Worm (Caenorhabditis elegans): ENCODE data around the gene lro-1.
A peak's percentile ranks its signal among the peaks of the same experiment; 100 is the strongest.

Gene lro-1

ce11 chrX:6271718-6272117, at the start of gene lro-1:
Gene lro-1, plus strand, starts transcription at chrX:6272089.
- TF ChIP-seq klf-2 (GFP tag; conservative IDR thresholded peaks at IDR 0.05), result no peak
- no peak for TF ChIP-seq T22C8.4 (GFP tag; IDR thresholded peaks at IDR 0.05)
- TF ChIP-seq cog-1 (tag; optimal IDR thresholded peaks at IDR 0.05), result no peak
- no peak for TF ChIP-seq ztf-23 (GFP tag; IDR thresholded peaks at IDR 0.05)
- no peak for TF ChIP-seq med-1 (GFP tag; optimal IDR thresholded peaks at IDR 0.05; ENCODE audit: insufficient read depth)
- TF ChIP-seq ztf-29 (GFP tag; IDR thresholded peaks at IDR 0.05), result no peak
- TF ChIP-seq tab-1 (GFP tag; IDR thresholded peaks at IDR 0.05), result no peak
- no peak for TF ChIP-seq flt-1 (GFP tag; IDR thresholded peaks at IDR 0.05)
- TF ChIP-seq ref-1 (GFP tag; conservative IDR thresholded peaks at IDR 0.05), result no peak

- TF ChIP-seq tab-1 (GFP tag; IDR thresholded peaks at IDR 0.05) (no peak), T22C8.4 (GFP tag; IDR thresholded peaks at IDR 0.05) (peak; percentile 53)
Observed at ce11 chrX:6224841-6225240, 47.0 kb upstream of the lro-1 start.

ce11 chrX:6230669-6231068, 41.2 kb upstream of the lro-1 start, which contains the start of gene lite-1:
Gene lite-1, minus strand, starts transcription at chrX:6230769.
- TF ChIP-seq tab-1 (GFP tag; IDR thresholded peaks at IDR 0.05) (no peak), ref-1 (GFP tag; conservative IDR thresholded peaks at IDR 0.05) (no peak), ztf-23 (GFP tag; IDR thresholded peaks at IDR 0.05) (no peak), flt-1 (GFP tag; IDR thresholded peaks at IDR 0.05) (no peak), med-1 (GFP tag; optimal IDR thresholded peaks at IDR 0.05; ENCODE audit: insufficient read depth) (no peak), klf-2 (GFP tag; conservative IDR thresholded peaks at IDR 0.05) (no peak), ztf-29 (GFP tag; IDR thresholded peaks at IDR 0.05) (no peak), cog-1 (tag; optimal IDR thresholded peaks at IDR 0.05) (no peak), T22C8.4 (GFP tag; IDR thresholded peaks at IDR 0.05) (no peak)

- TF ChIP-seq flt-1 (GFP tag; IDR thresholded peaks at IDR 0.05), result no peak
Observed at ce11 chrX:6232998-6233626, 38.8 kb upstream of the lro-1 start, which contains the start of gene C14F11.4. Gene C14F11.4, minus strand, starts transcription at chrX:6233048.

- TF ChIP-seq cog-1 (tag; optimal IDR thresholded peaks at IDR 0.05) (no peak), ztf-23 (GFP tag; IDR thresholded peaks at IDR 0.05) (no peak), ref-1 (GFP tag; conservative IDR thresholded peaks at IDR 0.05) (no peak), flt-1 (GFP tag; IDR thresholded peaks at IDR 0.05) (no peak), tab-1 (GFP tag; IDR thresholded peaks at IDR 0.05) (no peak), ztf-29 (GFP tag; IDR thresholded peaks at IDR 0.05) (no peak), T22C8.4 (GFP tag; IDR thresholded peaks at IDR 0.05) (no peak), klf-2 (GFP tag; conservative IDR thresholded peaks at IDR 0.05) (no peak), med-1 (GFP tag; optimal IDR thresholded peaks at IDR 0.05; ENCODE audit: insufficient read depth) (no peak)
Observed at ce11 chrX:6235443-6235842, 36.4 kb upstream of the lro-1 start, which contains the start of gene hsp-43. Gene hsp-43, minus strand, starts transcription at chrX:6235543.

ce11 chrX:6238973-6239372, 32.9 kb upstream of the lro-1 start, which contains the start of gene rml-3:
Gene rml-3, minus strand, starts transcription at chrX:6239065.
- TF ChIP-seq cog-1 (tag; optimal IDR thresholded peaks at IDR 0.05) (no peak), ztf-23 (GFP tag; IDR thresholded peaks at IDR 0.05) (no peak)

ce11 chrX:6239927-6240639, 31.8 kb upstream of the lro-1 start:
- TF ChIP-seq ztf-29 (GFP tag; IDR thresholded peaks at IDR 0.05) (no peak), med-1 (GFP tag; optimal IDR thresholded peaks at IDR 0.05; ENCODE audit: insufficient read depth) (no peak), cog-1 (tag; optimal IDR thresholded peaks at IDR 0.05) (no peak), ref-1 (GFP tag; conservative IDR thresholded peaks at IDR 0.05) (no peak), tab-1 (GFP tag; IDR thresholded peaks at IDR 0.05) (no peak), flt-1 (GFP tag; IDR thresholded peaks at IDR 0.05) (no peak), klf-2 (GFP tag; conservative IDR thresholded peaks at IDR 0.05) (no peak), ztf-23 (GFP tag; IDR thresholded peaks at IDR 0.05) (no peak), T22C8.4 (GFP tag; IDR thresholded peaks at IDR 0.05) (no peak)

- TF ChIP-seq ztf-23 (GFP tag; IDR thresholded peaks at IDR 0.05) (no peak), flt-1 (GFP tag; IDR thresholded peaks at IDR 0.05) (no peak), ref-1 (GFP tag; conservative IDR thresholded peaks at IDR 0.05) (no peak), klf-2 (GFP tag; conservative IDR thresholded peaks at IDR 0.05) (no peak), ztf-29 (GFP tag; IDR thresholded peaks at IDR 0.05) (no peak), T22C8.4 (GFP tag; IDR thresholded peaks at IDR 0.05) (no peak), med-1 (GFP tag; optimal IDR thresholded peaks at IDR 0.05; ENCODE audit: insufficient read depth) (no peak), cog-1 (tag; optimal IDR thresholded peaks at IDR 0.05) (no peak)
Observed at ce11 chrX:6240640-6241033, 31.3 kb upstream of the lro-1 start, which contains the start of gene got-2.2. Gene got-2.2, plus strand, starts transcription at chrX:6240983.

- TF ChIP-seq T22C8.4 (GFP tag; IDR thresholded peaks at IDR 0.05), result no peak
- no peak for TF ChIP-seq tab-1 (GFP tag; IDR thresholded peaks at IDR 0.05)
- TF ChIP-seq ztf-29 (GFP tag; IDR thresholded peaks at IDR 0.05), result no peak
- no peak for TF ChIP-seq ref-1 (GFP tag; conservative IDR thresholded peaks at IDR 0.05)
- TF ChIP-seq flt-1 (GFP tag; IDR thresholded peaks at IDR 0.05), result no peak
Observed at ce11 chrX:6245499-6245898, 26.4 kb upstream of the lro-1 start.

- TF ChIP-seq T22C8.4 (GFP tag; IDR thresholded peaks at IDR 0.05), result no peak
- no peak for TF ChIP-seq ref-1 (GFP tag; conservative IDR thresholded peaks at IDR 0.05)
- no peak for TF ChIP-seq cog-1 (tag; optimal IDR thresholded peaks at IDR 0.05)
- TF ChIP-seq klf-2 (GFP tag; conservative IDR thresholded peaks at IDR 0.05), result no peak
- no peak for TF ChIP-seq tab-1 (GFP tag; IDR thresholded peaks at IDR 0.05)
- TF ChIP-seq med-1 (GFP tag; optimal IDR thresholded peaks at IDR 0.05; ENCODE audit: insufficient read depth), result no peak
- TF ChIP-seq ztf-29 (GFP tag; IDR thresholded peaks at IDR 0.05), result no peak
- no peak for TF ChIP-seq ztf-23 (GFP tag; IDR thresholded peaks at IDR 0.05)
- no peak for TF ChIP-seq flt-1 (GFP tag; IDR thresholded peaks at IDR 0.05)
Observed at ce11 chrX:6247013-6247412, 24.9 kb upstream of the lro-1 start.

Measured in whole organism, midembryonic.